Worm (Caenorhabditis elegans): ENCODE results near the gene T19C3.4.

DNA sequence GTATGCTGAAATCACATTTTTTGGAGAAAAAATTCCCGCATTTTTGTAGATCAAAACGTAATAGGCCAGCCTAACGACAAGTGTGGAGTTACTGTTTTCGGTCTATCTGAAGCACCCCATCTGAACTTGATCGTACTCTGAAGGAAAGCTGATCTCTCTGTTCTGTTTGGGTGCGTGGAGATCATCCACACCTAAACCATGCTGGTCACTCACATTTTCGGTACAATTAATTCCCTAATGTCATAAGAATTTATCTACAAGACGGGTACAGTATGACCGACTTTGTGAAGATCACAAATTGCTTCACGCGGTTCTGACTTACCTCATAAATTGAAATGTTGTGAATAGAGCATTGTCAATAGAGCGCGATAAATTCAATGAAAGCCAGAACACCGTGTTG is 29.9 kb upstream of the T19C3.4 start:
- no peak for TF ChIP-seq elt-2 (tag; optimal IDR thresholded peaks at IDR 0.05)
- no peak for TF ChIP-seq mab-9 (GFP tag; IDR thresholded peaks at IDR 0.05)
